Fruit fly (Drosophila melanogaster): ENCODE data around the gene Ugt36A1.

Gene Ugt36A1

DNA sequence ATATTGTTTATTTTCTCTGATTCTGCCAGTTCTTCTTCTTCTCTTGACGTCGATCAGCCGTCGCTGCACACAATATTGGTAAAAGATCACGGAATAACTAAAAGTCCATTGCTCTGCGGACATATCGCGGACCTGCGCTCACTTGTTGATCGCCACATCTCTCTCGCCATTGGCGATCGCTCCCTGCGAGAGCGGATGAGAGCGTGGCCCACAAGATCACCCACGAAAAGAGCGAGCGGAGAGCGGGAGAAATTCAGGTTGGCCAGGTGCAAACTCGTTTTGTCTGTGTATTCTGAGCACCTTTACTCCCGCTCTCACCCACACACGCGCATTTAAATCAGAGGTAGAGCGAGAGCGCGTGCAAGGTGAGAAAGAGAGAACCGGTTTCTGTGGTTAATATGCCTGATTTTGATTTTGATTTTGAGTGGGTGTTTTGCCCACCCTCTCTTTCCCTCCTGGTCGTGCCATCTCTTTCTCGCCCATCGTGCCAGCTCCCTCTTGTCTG, 38.2 kb upstream of the Ugt36A1 start, which contains the start of gene sob (continued):
- TF ChIP-seq Fer2 (tag; optimal IDR thresholded peaks at IDR 0.05): no peak
- TF ChIP-seq CG15269 (tag; optimal IDR thresholded peaks at IDR 0.05): no peak
- no peak for TF ChIP-seq ase (GFP tag; IDR thresholded peaks at IDR 0.05)
- peak; percentile 8 for TF ChIP-seq CG12219 (GFP tag; optimal IDR thresholded peaks at IDR 0.05)
- peak; percentile 64 for TF ChIP-seq sna (GFP tag; IDR thresholded peaks at IDR 0.05; ENCODE audit: partially characterized antibody)
- TF ChIP-seq CG9932 (GFP tag; IDR thresholded peaks at IDR 0.05): peak; percentile 29; the same call in 1 of the 2 replicates
- no peak for TF ChIP-seq Bdp1 (GFP tag; optimal IDR thresholded peaks at IDR 0.05)
- TF ChIP-seq tll (GFP tag; optimal IDR thresholded peaks at IDR 0.05): peak in 1 of 2 experiments; percentile 52
- TF ChIP-seq CG18011 (GFP tag; optimal IDR thresholded peaks at IDR 0.05): no peak
- TF ChIP-seq CG10267 (tag; optimal IDR thresholded peaks at IDR 0.05): no peak
- TF ChIP-seq chinmo (GFP tag; IDR thresholded peaks at IDR 0.05; ENCODE audit: partially characterized antibody): peak; percentile 95
- TF ChIP-seq CG9797 (GFP tag; optimal IDR thresholded peaks at IDR 0.05): no peak
- no peak for TF ChIP-seq CG4360 (GFP tag; IDR thresholded peaks at IDR 0.05)
- TF ChIP-seq CG32772 (GFP tag; IDR thresholded peaks at IDR 0.05): no peak
- TF ChIP-seq hb (GFP tag; IDR thresholded peaks at IDR 0.05; ENCODE audit: partially characterized antibody): no peak
- no peak for TF ChIP-seq CG14014 (GFP tag; IDR thresholded peaks at IDR 0.05)
- 0 out of 2 replicates have a peak, but pooled peaks have one; percentile 42 for TF ChIP-seq Awh (GFP tag; IDR thresholded peaks at IDR 0.05)
- no peak for TF ChIP-seq disco-r (GFP tag; optimal IDR thresholded peaks at IDR 0.05)
- TF ChIP-seq Elba2 (GFP tag; optimal IDR thresholded peaks at IDR 0.05): peak; percentile 12
- peak; percentile 29 for TF ChIP-seq CG8478 (optimal IDR thresholded peaks at IDR 0.05)
- TF ChIP-seq CG6813 (GFP tag; optimal IDR thresholded peaks at IDR 0.05): no peak
- no peak for TF ChIP-seq CG2678 (tag; optimal IDR thresholded peaks at IDR 0.05)
- no peak for TF ChIP-seq peb (GFP tag; IDR thresholded peaks at IDR 0.05)
- peak; percentile 96 to 100 for TF ChIP-seq Trl (optimal IDR thresholded peaks at IDR 0.05)
- TF ChIP-seq Trl (GFP tag; optimal IDR thresholded peaks at IDR 0.05): peak; percentile 62
- peak; percentile 86 for TF ChIP-seq Jarid2 (GFP tag; optimal IDR thresholded peaks at IDR 0.05)
- no peak for TF ChIP-seq dysf (GFP tag; IDR thresholded peaks at IDR 0.05)
- TF ChIP-seq Ssrp (tag; optimal IDR thresholded peaks at IDR 0.05): no peak
- no peak for TF ChIP-seq vfl (GFP tag; optimal IDR thresholded peaks at IDR 0.05)
- 0 out of 2 replicates have a peak, but pooled peaks have one; percentile 24 for TF ChIP-seq CG42726 (GFP tag; IDR thresholded peaks at IDR 0.05; ENCODE audit: partially characterized antibody)
- TF ChIP-seq CG6689 (GFP tag; IDR thresholded peaks at IDR 0.05): peak; percentile 43; the same call in 1 of the 2 replicates
- peak; percentile 38; the same call in 1 of the 2 replicates for TF ChIP-seq Rfx (GFP tag; IDR thresholded peaks at IDR 0.05)
- TF ChIP-seq fd96Cb (tag; optimal IDR thresholded peaks at IDR 0.05): no peak
- peak; percentile 40; the same call in 1 of the 2 replicates for TF ChIP-seq CG2129 (GFP tag; IDR thresholded peaks at IDR 0.05; ENCODE audit: partially characterized antibody)
- TF ChIP-seq ind (GFP tag; optimal IDR thresholded peaks at IDR 0.05): no peak
- TF ChIP-seq trh (GFP tag; optimal IDR thresholded peaks at IDR 0.05): no peak
- peak; percentile 13 for TF ChIP-seq Med (GFP tag)
- no peak for TF ChIP-seq usp (GFP tag; optimal IDR thresholded peaks at IDR 0.05)
- TF ChIP-seq tin (GFP tag; optimal IDR thresholded peaks at IDR 0.05): no peak
- no peak for TF ChIP-seq CG12155 (GFP tag; optimal IDR thresholded peaks at IDR 0.05)
- TF ChIP-seq CG4328 (GFP tag; optimal IDR thresholded peaks at IDR 0.05): no peak
- TF ChIP-seq CG30403 (GFP tag; optimal IDR thresholded peaks at IDR 0.05): no peak
- TF ChIP-seq ara (GFP tag; IDR thresholded peaks at IDR 0.05): peak; percentile 54
- TF ChIP-seq CG9609 (GFP tag; optimal IDR thresholded peaks at IDR 0.05): no peak
- no peak for TF ChIP-seq ttk (GFP tag; IDR thresholded peaks at IDR 0.05)
- TF ChIP-seq CG13775 (GFP tag; optimal IDR thresholded peaks at IDR 0.05): no peak
- TF ChIP-seq CG6654 (GFP tag; optimal IDR thresholded peaks at IDR 0.05): no peak
- TF ChIP-seq jing (GFP tag; optimal IDR thresholded peaks at IDR 0.05): no peak
- no peak for TF ChIP-seq H2.0 (GFP tag; IDR thresholded peaks at IDR 0.05)
- TF ChIP-seq Lim3 (GFP tag; IDR thresholded peaks at IDR 0.05): no peak
- TF ChIP-seq CG7987 (GFP tag; optimal IDR thresholded peaks at IDR 0.05): peak; percentile 7
